Fruit fly (Drosophila melanogaster) whole organism, embryonic: ENCODE measurements around the gene Pex5.

Experiments used
- Bdp1 ChIP-seq: fragments of 200-800 bp; sonication (Bioruptor generic); optimal IDR thresholded peaks from 3 replicates; lab custom pipeline; 2016; ENCODE audit warnings: missing biosample characterization, missing genetic modification characterization
- CG10462 ChIP-seq: fragments of 200-800 bp; sonication (Bioruptor generic); optimal IDR thresholded peaks from 2 replicates; lab custom pipeline; 2016; ENCODE audit warnings: missing biosample characterization, missing genetic modification characterization
- CG12659 ChIP-seq: fragments of 200-800 bp; sonication (Bioruptor generic); optimal IDR thresholded peaks from 3 replicates; lab custom pipeline; 2017; ENCODE audit warnings: mild to moderate bottlenecking, missing biosample characterization, missing genetic modification reagents, missing genetic modification characterization
- CG13287 ChIP-seq: fragments of 200-800 bp; sonication (Bioruptor generic); IDR thresholded peaks from 2 replicates; pipeline ENCODE4 v1.3.6; 2022; ENCODE audit warnings: missing biosample characterization, missing genetic modification characterization; ENCODE audit not compliant: partially characterized antibody
- CG13624 ChIP-seq: fragments of 200-800 bp; sonication (Bioruptor generic); optimal IDR thresholded peaks from 2 replicates; lab custom pipeline; 2016; ENCODE audit warnings: missing biosample characterization, missing genetic modification characterization
- CG14050 ChIP-seq: fragments of 200-800 bp; sonication (Bioruptor generic); IDR thresholded peaks from 3 replicates; pipeline ENCODE4 v1.3.6; 2022; ENCODE audit warnings: missing biosample characterization, missing genetic modification characterization
- CG17829 ChIP-seq: fragments of 200-800 bp; optimal IDR thresholded peaks from 2 replicates; lab custom pipeline; 2019; ENCODE audit warnings: missing biosample characterization, mild to moderate bottlenecking, missing genetic modification characterization, moderate library complexity
- CG18262 ChIP-seq: fragments of 200-800 bp; optimal IDR thresholded peaks from 3 replicates; lab custom pipeline; 2019; ENCODE audit warnings: missing biosample characterization, mild to moderate bottlenecking, missing genetic modification characterization, moderate library complexity
- CG18476 ChIP-seq: fragments of 200-800 bp; sonication (Bioruptor generic); optimal IDR thresholded peaks from 2 replicates; lab custom pipeline; 2016; ENCODE audit warnings: missing biosample characterization, mild to moderate bottlenecking, missing genetic modification characterization
- CG2678 ChIP-seq: fragments of 200-800 bp; sonication (Bioruptor generic); optimal IDR thresholded peaks from 3 replicates; lab custom pipeline; 2019; ENCODE audit warnings: missing biosample characterization, mild to moderate bottlenecking, missing genetic modification characterization, moderate library complexity
- CG3995 ChIP-seq: fragments of 200-800 bp; sonication (Bioruptor generic); optimal IDR thresholded peaks from 3 replicates; lab custom pipeline; 2016; ENCODE audit warnings: missing biosample characterization, missing genetic modification characterization
- CG7357 ChIP-seq: fragments of 200-800 bp; sonication (Bioruptor generic); IDR thresholded peaks from 3 replicates; pipeline ENCODE4 v1.3.6; 2022; ENCODE audit warnings: missing biosample characterization, missing genetic modification characterization
- CG7928 ChIP-seq: fragments of 200-800 bp; sonication (Bioruptor generic); optimal IDR thresholded peaks from 2 replicates; lab custom pipeline; 2017; ENCODE audit warnings: missing biosample characterization, mild to moderate bottlenecking, missing genetic modification characterization
- CG7987 ChIP-seq: fragments of 200-800 bp; sonication (Bioruptor generic); optimal IDR thresholded peaks from 2 replicates; lab custom pipeline; 2018; ENCODE audit warnings: missing biosample characterization, mild to moderate bottlenecking, missing genetic modification characterization, moderate library complexity
- CG8359 ChIP-seq: fragments of 200-800 bp; sonication (Bioruptor generic); optimal IDR thresholded peaks from 2 replicates; lab custom pipeline; 2017; ENCODE audit warnings: missing biosample characterization, mild to moderate bottlenecking, missing genetic modification characterization, borderline replicate concordance
- CG8924 ChIP-seq: fragments of 200-800 bp; optimal IDR thresholded peaks from 3 replicates; lab custom pipeline; 2019; ENCODE audit warnings: missing biosample characterization, mild to moderate bottlenecking, missing genetic modification characterization, moderate library complexity
- CG9797 ChIP-seq: fragments of 200-800 bp; sonication (Bioruptor generic); optimal IDR thresholded peaks from 3 replicates; lab custom pipeline; 2018; ENCODE audit warnings: missing biosample characterization, mild to moderate bottlenecking, missing genetic modification characterization
- CrebB ChIP-seq: fragments of 200-800 bp; sonication (Bioruptor generic); optimal IDR thresholded peaks from 3 replicates; lab custom pipeline; 2018; ENCODE audit warnings: missing biosample characterization, mild to moderate bottlenecking, missing genetic modification characterization
- Dek ChIP-seq: fragments of 200-800 bp; sonication (Bioruptor generic); optimal IDR thresholded peaks from 3 replicates; lab custom pipeline; 2019; ENCODE audit warnings: missing biosample characterization, mild to moderate bottlenecking, missing genetic modification characterization, moderate library complexity
- GATAe ChIP-seq: fragments of 200-800 bp; sonication (Bioruptor generic); conservative IDR thresholded peaks from 2 replicates; pipeline ENCODE4 v1.3.6; 2022; ENCODE audit warnings: missing biosample characterization, missing genetic modification characterization
- Hr51 ChIP-seq, 2 experiments: fragments of 200-800 bp; sonication (Bioruptor generic); optimal IDR thresholded peaks; 2 replicates in 1 of 2; 3 replicates in 1 of 2; lab custom pipeline; 2016 to 2018; ENCODE audit warnings: missing biosample characterization in 2 of 2, missing genetic modification characterization in 2 of 2, mild to moderate bottlenecking in 1 of 2, moderate library complexity in 1 of 2
- MBD-R2 ChIP-seq: fragments of 200-800 bp; sonication (Bioruptor generic); IDR thresholded peaks from 2 replicates; pipeline ENCODE4 v1.3.6; 2022; ENCODE audit warnings: missing biosample characterization, missing genetic modification characterization
- Med ChIP-seq: fragments of 200-800 bp; sonication (Bioruptor generic); peaks from one replicate; lab custom pipeline; 2016; ENCODE audit warnings: missing biosample characterization, missing genetic modification characterization, mild to moderate bottlenecking, inconsistent platforms, moderate library complexity
- Myb ChIP-seq: fragments of 200-800 bp; sonication (Bioruptor generic); optimal IDR thresholded peaks from 2 replicates; lab custom pipeline; 2016; ENCODE audit warnings: missing biosample characterization, missing genetic modification characterization
- Opbp ChIP-seq: fragments of 200-800 bp; sonication (Bioruptor generic); IDR thresholded peaks from 3 replicates; pipeline ENCODE4 v1.3.6; 2022; ENCODE audit warnings: missing biosample characterization, missing genetic modification characterization; ENCODE audit not compliant: partially characterized antibody
- Optix ChIP-seq: fragments of 200-800 bp; sonication (Bioruptor generic); IDR thresholded peaks from 3 replicates; pipeline ENCODE4 v1.3.6; 2022; ENCODE audit warnings: missing biosample characterization, missing genetic modification characterization
- Rx ChIP-seq: fragments of 200-800 bp; sonication (Bioruptor generic); IDR thresholded peaks from 2 replicates; pipeline ENCODE4 v1.3.6; 2022; ENCODE audit warnings: missing biosample characterization, missing genetic modification characterization
- Sry-δ ChIP-seq: fragments of 200-800 bp; sonication (Bioruptor generic); optimal IDR thresholded peaks from 2 replicates; lab custom pipeline; 2016; ENCODE audit warnings: missing biosample characterization, missing genetic modification characterization
- YL-1 ChIP-seq: fragments of 200-800 bp; sonication (Bioruptor generic); optimal IDR thresholded peaks from 3 replicates; lab custom pipeline; 2017; ENCODE audit warnings: missing biosample characterization, mild to moderate bottlenecking, missing genetic modification characterization
- ase ChIP-seq: fragments of 200-800 bp; sonication (Bioruptor generic); IDR thresholded peaks from 3 replicates; pipeline ENCODE4 v1.3.6; 2022; ENCODE audit warnings: missing biosample characterization, missing genetic modification characterization
- bbx ChIP-seq: fragments of 200-800 bp; sonication (Bioruptor generic); IDR thresholded peaks from 2 replicates; pipeline ENCODE4 v1.3.6; 2022; ENCODE audit warnings: missing biosample characterization, missing genetic modification characterization; ENCODE audit not compliant: partially characterized antibody
- cad ChIP-seq: fragments of >200 bp; optimal IDR thresholded peaks from 2 replicates; lab custom pipeline; 2017; ENCODE audit warnings: missing biosample characterization, missing genetic modification characterization
- ems ChIP-seq: fragments of 200-800 bp; sonication (Bioruptor generic); optimal IDR thresholded peaks from 3 replicates; lab custom pipeline; 2016; ENCODE audit warnings: missing biosample characterization, missing genetic modification characterization
- esg ChIP-seq: fragments of 200-800 bp; sonication (Bioruptor generic); conservative IDR thresholded peaks from 2 replicates; pipeline ENCODE4 v1.3.6; 2022; ENCODE audit warnings: missing biosample characterization, missing genetic modification characterization
- ftz-f1 ChIP-seq: fragments of 200-800 bp; sonication (Bioruptor generic); optimal IDR thresholded peaks from 2 replicates; lab custom pipeline; 2016; ENCODE audit warnings: missing biosample characterization, missing genetic modification characterization
- gem ChIP-seq: fragments of 200-800 bp; sonication (Bioruptor generic); optimal IDR thresholded peaks from 2 replicates; lab custom pipeline; 2019; ENCODE audit warnings: missing biosample characterization, mild to moderate bottlenecking, missing genetic modification characterization, moderate library complexity
- gfzf ChIP-seq: fragments of 200-800 bp; sonication (Bioruptor generic); optimal IDR thresholded peaks from 2 replicates; lab custom pipeline; 2016; ENCODE audit warnings: missing biosample characterization, mild to moderate bottlenecking, missing genetic modification characterization, moderate library complexity
- grau ChIP-seq: fragments of 200-800 bp; optimal IDR thresholded peaks from 3 replicates; lab custom pipeline; 2019; ENCODE audit warnings: missing biosample characterization, mild to moderate bottlenecking, missing genetic modification characterization, moderate library complexity
- grn ChIP-seq: fragments of 200-800 bp; sonication (Bioruptor generic); optimal IDR thresholded peaks from 3 replicates; lab custom pipeline; 2017; ENCODE audit warnings: missing biosample characterization, missing genetic modification characterization
- ind ChIP-seq: fragments of 200-800 bp; sonication (Bioruptor generic); optimal IDR thresholded peaks from 3 replicates; lab custom pipeline; 2016; ENCODE audit warnings: missing biosample characterization, missing genetic modification characterization
- jumu ChIP-seq: fragments of 200-800 bp; sonication (Bioruptor generic); optimal IDR thresholded peaks from 3 replicates; lab custom pipeline; 2016; ENCODE audit warnings: missing biosample characterization, missing genetic modification characterization
- knrl ChIP-seq: fragments of 200-800 bp; sonication (Bioruptor generic); IDR thresholded peaks from 3 replicates; pipeline ENCODE4 v1.3.6; 2022; ENCODE audit warnings: missing biosample characterization, missing genetic modification characterization; ENCODE audit not compliant: partially characterized antibody
- luna ChIP-seq: fragments of 200-800 bp; sonication (Bioruptor generic); optimal IDR thresholded peaks from 2 replicates; lab custom pipeline; 2016; ENCODE audit warnings: missing biosample characterization, missing genetic modification characterization
- maf-S ChIP-seq: fragments of 200-800 bp; sonication (Bioruptor generic); optimal IDR thresholded peaks from 2 replicates; lab custom pipeline; 2016; ENCODE audit warnings: missing biosample characterization, missing genetic modification characterization
- row ChIP-seq: fragments of 200-800 bp; sonication (Bioruptor generic); IDR thresholded peaks from 3 replicates; pipeline ENCODE4 v1.3.6; 2022; ENCODE audit warnings: missing biosample characterization, missing genetic modification characterization
- scrt ChIP-seq: fragments of 200-800 bp; sonication (Bioruptor generic); optimal IDR thresholded peaks from 2 replicates; lab custom pipeline; 2018; ENCODE audit warnings: missing biosample characterization, mild to moderate bottlenecking, missing genetic modification characterization, moderate library complexity
- sqz ChIP-seq: fragments of 200-800 bp; sonication (Bioruptor generic); optimal IDR thresholded peaks from 3 replicates; lab custom pipeline; 2018; ENCODE audit warnings: missing biosample characterization, mild to moderate bottlenecking, missing genetic modification characterization
- wdn ChIP-seq: fragments of 200-800 bp; sonication (Bioruptor generic); IDR thresholded peaks from 2 replicates; pipeline ENCODE4 v1.3.6; 2022; ENCODE audit warnings: missing biosample characterization, missing genetic modification characterization
- zen2 ChIP-seq: fragments of 200-800 bp; sonication (Bioruptor generic); IDR thresholded peaks from 3 replicates; pipeline ENCODE4 v1.3.6; 2022; ENCODE audit warnings: missing biosample characterization, missing genetic modification characterization; ENCODE audit not compliant: partially characterized antibody

Gene Pex5

DNA sequence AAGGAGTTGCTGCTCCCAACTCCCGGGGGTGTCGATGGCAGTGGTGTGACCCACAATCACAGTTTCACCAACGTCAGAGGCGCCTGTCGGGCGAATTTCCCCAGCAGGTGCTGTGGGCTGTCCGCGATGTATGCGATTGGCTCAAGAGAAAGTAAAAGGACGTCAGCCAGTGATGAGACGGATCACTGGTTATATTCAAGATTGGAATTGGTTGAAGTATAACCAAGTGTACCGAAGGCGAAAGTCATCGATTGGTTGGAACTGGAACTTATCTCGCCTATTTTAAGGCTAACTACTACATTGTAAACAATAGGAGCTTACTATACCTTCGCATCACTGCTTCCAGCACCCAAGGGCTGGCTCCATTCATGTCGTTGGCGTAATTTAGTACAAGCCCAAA is 34.2 kb upstream of the Pex5 start, which contains the start of gene CG32801:
Gene CG32801, minus strand, starts transcription at position 101 of the 400 bp plus-strand sequence.
- no peak for TF ChIP-seq CG13287
- TF ChIP-seq luna (GFP tag; lab: Kevin White, UChicago), result no peak
- TF ChIP-seq CG13624, result no peak
- TF ChIP-seq ind, result no peak
- TF ChIP-seq CG18262 (tag; lab: Kevin White, UChicago), result no peak
- no peak for TF ChIP-seq CG17829 (tag; lab: Kevin White, UChicago)
- no peak for TF ChIP-seq CG14050 (GFP tag; lab: Robert Waterston, UW)
- no peak for TF ChIP-seq Bdp1
- TF ChIP-seq Med (GFP tag; lab: Kevin White, UChicago), result no peak
- no peak for TF ChIP-seq CG12659

DNA sequence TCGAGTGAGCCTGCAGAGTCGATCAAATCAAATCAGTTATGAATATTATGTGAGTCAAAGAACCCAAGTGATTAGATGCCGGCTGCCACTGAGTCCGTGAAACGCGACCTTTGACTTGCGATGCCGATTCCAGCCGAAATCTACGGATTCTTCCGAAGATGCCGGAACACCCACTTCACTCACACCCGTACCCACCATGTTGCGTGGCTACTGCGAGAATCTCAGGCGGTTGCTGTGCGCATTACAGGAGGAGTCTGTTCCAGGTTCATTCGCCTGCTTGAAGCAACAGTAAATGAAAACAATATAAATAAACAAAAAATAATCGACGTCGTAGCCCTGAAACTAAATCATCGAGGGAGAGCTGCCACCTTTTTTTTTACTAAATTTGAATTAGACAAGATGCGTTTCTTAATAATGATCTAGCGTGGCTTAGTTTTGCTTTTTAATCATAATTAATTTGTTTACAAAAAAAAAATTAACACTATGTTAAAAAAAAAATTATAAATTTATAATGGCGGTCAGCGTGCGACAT is 32.8 kb upstream of the Pex5 start, which contains the start of gene Ldaf1:
Gene Ldaf1, minus strand, starts transcription at position 307 of the 532 bp plus-strand sequence.
- no peak for TF ChIP-seq GATAe (GFP tag; lab: Robert Waterston, UW)
- TF ChIP-seq wdn (GFP tag; lab: Robert Waterston, UW), result no peak
- no peak for TF ChIP-seq jumu (GFP tag; lab: Kevin White, UChicago)
- no peak for TF ChIP-seq maf-S (GFP tag; lab: Kevin White, UChicago)
- TF ChIP-seq ase (GFP tag; lab: Robert Waterston, UW), result no peak
- no peak for TF ChIP-seq CG9797 (GFP tag; lab: Kevin White, UChicago)
- TF ChIP-seq Dek, result no peak
- TF ChIP-seq Hr51 (GFP tag; optimal IDR thresholded peaks at IDR 0.05; lab: Kevin White, UChicago), result no peak
- TF ChIP-seq CG7987, result no peak
- no peak for TF ChIP-seq CG10462 (GFP tag; lab: Kevin White, UChicago)
- TF ChIP-seq ftz-f1 (GFP tag; lab: Kevin White, UChicago), result no peak
- TF ChIP-seq CG7357, result no peak
- no peak for TF ChIP-seq sqz (GFP tag; lab: Kevin White, UChicago)
- peak; percentile 44; the same call in 1 of the 3 replicates for TF ChIP-seq row
- no peak for TF ChIP-seq CG13624
- no peak for TF ChIP-seq CG3995 (GFP tag; lab: Kevin White, UChicago)
- TF ChIP-seq CG8924, result peak; percentile 2
- TF ChIP-seq CG18476 (GFP tag; lab: Kevin White, UChicago), result no peak
- peak; percentile 11 for TF ChIP-seq CG2678
- TF ChIP-seq luna (GFP tag; lab: Kevin White, UChicago), result no peak
- TF ChIP-seq bbx (GFP tag; lab: Robert Waterston, UW), result no peak
- TF ChIP-seq knrl (GFP tag; lab: Robert Waterston, UW), result no peak
- TF ChIP-seq Sry-δ, result peak; percentile 5
- peak; percentile 55 for TF ChIP-seq Myb (GFP tag; lab: Kevin White, UChicago)
- no peak for TF ChIP-seq Rx (GFP tag; lab: Robert Waterston, UW)
- no peak for TF ChIP-seq Optix
- no peak for TF ChIP-seq grn (GFP tag; lab: Kevin White, UChicago)
- TF ChIP-seq scrt (GFP tag; lab: Kevin White, UChicago), result peak; percentile 36
- no peak for TF ChIP-seq gfzf (GFP tag; lab: Kevin White, UChicago)
- peak; percentile 16 for TF ChIP-seq gem (tag; lab: Kevin White, UChicago)
- TF ChIP-seq grau (tag; lab: Kevin White, UChicago), result peak; percentile 20
- no peak for TF ChIP-seq ems
- TF ChIP-seq CG7928 (GFP tag; lab: Kevin White, UChicago), result peak; percentile 87
- TF ChIP-seq YL-1 (GFP tag; lab: Kevin White, UChicago), result peak; percentile 4
- no peak for TF ChIP-seq cad
- no peak for TF ChIP-seq zen2 (GFP tag; lab: Robert Waterston, UW)
- no peak for TF ChIP-seq CrebB (tag; lab: Kevin White, UChicago)
- TF ChIP-seq esg (GFP tag; lab: Robert Waterston, UW), result no peak
- no peak for TF ChIP-seq CG8359
- TF ChIP-seq Opbp (GFP tag; lab: Robert Waterston, UW), result no peak
- TF ChIP-seq MBD-R2 (GFP tag; lab: Robert Waterston, UW), result peak; percentile 65
